Fruit fly (Drosophila melanogaster): Measurements from ENCODE around the gene CG45066.

dm6 chr3L:3102506-3103023, 8.5 kb downstream of the CG45066 start:
- TF ChIP-seq Myc (optimal IDR thresholded peaks at IDR 0.05) = no peak
- no peak for TF ChIP-seq psq (optimal IDR thresholded peaks at IDR 0.05)
- TF ChIP-seq h (optimal IDR thresholded peaks at IDR 0.05) = no peak
- no peak for TF ChIP-seq insv (optimal IDR thresholded peaks at IDR 0.05)
- no peak for TF ChIP-seq ttk (optimal IDR thresholded peaks at IDR 0.05)
- no peak for TF ChIP-seq Sin3A (optimal IDR thresholded peaks at IDR 0.05)

Measured in Kc167 (cell line).